Worm (Caenorhabditis elegans) whole organism, L2 larva: ENCODE measurements around the gene ftr-1.

Source experiments
- C34F6.9 ChIP-seq: fragments of 150-350 bp; optimal IDR thresholded peaks from 2 replicates; lab custom pipeline; 2014; ENCODE audit warnings: missing biosample characterization, missing genetic modification characterization
- F13H6.1 ChIP-seq: sonication (generic microtip); optimal IDR thresholded peaks from 2 replicates; lab custom pipeline; 2016; ENCODE audit warnings: missing genetic modification characterization, missing compliant biosample characterization
- ZK546.5 ChIP-seq: sonication (generic microtip); optimal IDR thresholded peaks from 2 replicates; lab custom pipeline; 2017; ENCODE audit warnings: missing biosample characterization, missing genetic modification characterization
- blmp-1 ChIP-seq: sonication (generic microtip); optimal IDR thresholded peaks from 2 replicates; lab custom pipeline; 2017; ENCODE audit warnings: missing genetic modification characterization, mild to moderate bottlenecking, missing compliant biosample characterization, antibody characterized with exemption, moderate library complexity; ENCODE audit not compliant: insufficient read depth
- ceh-16 ChIP-seq: fragments of 150-350 bp; optimal IDR thresholded peaks from 2 replicates; lab custom pipeline; 2014; ENCODE audit warnings: missing biosample characterization, missing genetic modification characterization
- ceh-82 ChIP-seq: fragments of 150-350 bp; optimal IDR thresholded peaks from 2 replicates; lab custom pipeline; 2014; ENCODE audit warnings: missing biosample characterization, missing genetic modification characterization
- dmd-4 ChIP-seq: sonication (generic microtip); optimal IDR thresholded peaks from 2 replicates; lab custom pipeline; 2017; ENCODE audit warnings: missing biosample characterization, missing genetic modification characterization
- egl-27 ChIP-seq: sonication (generic microtip); optimal IDR thresholded peaks from 3 replicates; lab custom pipeline; 2017; ENCODE audit warnings: missing biosample characterization, missing genetic modification reagents, missing genetic modification characterization
- elt-1 ChIP-seq: fragments of 150-350 bp; optimal IDR thresholded peaks from 2 replicates; lab custom pipeline; 2014; ENCODE audit warnings: missing biosample characterization, missing genetic modification characterization
- elt-3 ChIP-seq: sonication (generic microtip); optimal IDR thresholded peaks from 2 replicates; lab custom pipeline; 2017; ENCODE audit warnings: missing biosample characterization, missing genetic modification characterization
- fos-1 ChIP-seq: fragments of 150-350 bp; optimal IDR thresholded peaks from 2 replicates; lab custom pipeline; 2014; ENCODE audit warnings: missing biosample characterization, missing genetic modification characterization
- gmeb-1 ChIP-seq: fragments of 150-350 bp; optimal IDR thresholded peaks from 2 replicates; lab custom pipeline; 2014; ENCODE audit warnings: missing biosample characterization, missing genetic modification characterization
- lin-13 ChIP-seq: fragments of 150-350 bp; optimal IDR thresholded peaks from 2 replicates; lab custom pipeline; 2014; ENCODE audit warnings: missing biosample characterization, missing genetic modification reagents, missing genetic modification characterization
- mab-5 ChIP-seq: fragments of 150-350 bp; optimal IDR thresholded peaks from 2 replicates; lab custom pipeline; 2014; ENCODE audit warnings: missing biosample characterization, missing genetic modification characterization
- mbf-1 ChIP-seq: sonication (generic microtip); optimal IDR thresholded peaks from 2 replicates; lab custom pipeline; 2017; ENCODE audit warnings: missing biosample characterization, missing genetic modification characterization
- mdl-1 ChIP-seq, 2 experiments: fragments of 150-350 bp in 1 of 2; sonication (generic microtip) in 1 of 2; optimal IDR thresholded peaks; 2 replicates each; lab custom pipeline; 2017; ENCODE audit warnings: missing biosample characterization in 2 of 2, missing genetic modification characterization in 2 of 2
- nhr-10 ChIP-seq: sonication (generic microtip); optimal IDR thresholded peaks from 2 replicates; lab custom pipeline; 2017; ENCODE audit warnings: missing biosample characterization, missing genetic modification characterization
- nhr-11 ChIP-seq: fragments of 150-350 bp; optimal IDR thresholded peaks from 2 replicates; lab custom pipeline; 2014; ENCODE audit warnings: missing biosample characterization, missing genetic modification characterization
- nhr-12 ChIP-seq: fragments of 150-350 bp; optimal IDR thresholded peaks from 2 replicates; lab custom pipeline; 2014; ENCODE audit warnings: missing biosample characterization, missing genetic modification characterization
- nhr-21 ChIP-seq: fragments of 150-350 bp; optimal IDR thresholded peaks from 2 replicates; lab custom pipeline; 2014; ENCODE audit warnings: missing biosample characterization, missing genetic modification characterization
- nhr-23 ChIP-seq: fragments of 150-350 bp; optimal IDR thresholded peaks from 2 replicates; lab custom pipeline; 2014; ENCODE audit warnings: missing biosample characterization, missing genetic modification reagents, missing genetic modification characterization
- nhr-237 ChIP-seq: fragments of 150-350 bp; optimal IDR thresholded peaks from 2 replicates; lab custom pipeline; 2014; ENCODE audit warnings: missing biosample characterization, missing genetic modification characterization
- nhr-25 ChIP-seq: fragments of 150-350 bp; sonication (generic microtip); optimal IDR thresholded peaks from 3 replicates; lab custom pipeline; 2014; ENCODE audit warnings: missing biosample characterization, missing genetic modification characterization
- nhr-6 ChIP-seq: fragments of 150-350 bp; optimal IDR thresholded peaks from 2 replicates; lab custom pipeline; 2014; ENCODE audit warnings: missing biosample characterization, missing genetic modification characterization
- nhr-77 ChIP-seq: fragments of 150-350 bp; optimal IDR thresholded peaks from 2 replicates; lab custom pipeline; 2014; ENCODE audit warnings: missing biosample characterization, missing genetic modification characterization
- peb-1 ChIP-seq: fragments of 150-350 bp; optimal IDR thresholded peaks from 2 replicates; lab custom pipeline; 2014; ENCODE audit warnings: missing biosample characterization, missing genetic modification characterization
- sem-4 ChIP-seq: fragments of 150-350 bp; optimal IDR thresholded peaks from 2 replicates; lab custom pipeline; 2014; ENCODE audit warnings: missing biosample characterization, missing genetic modification reagents, missing genetic modification characterization
- skn-1 ChIP-seq: sonication (generic microtip); optimal IDR thresholded peaks from 2 replicates; lab custom pipeline; 2017; ENCODE audit warnings: missing biosample characterization, missing genetic modification characterization
- sma-3 ChIP-seq: sonication (generic microtip); optimal IDR thresholded peaks from 2 replicates; lab custom pipeline; 2016; ENCODE audit warnings: missing genetic modification reagents, missing genetic modification characterization, missing compliant biosample characterization
- unc-55 ChIP-seq: fragments of 150-350 bp; sonication (generic microtip); optimal IDR thresholded peaks from 3 replicates; lab custom pipeline; 2014; ENCODE audit warnings: missing biosample characterization, missing genetic modification reagents, missing genetic modification characterization
- ztf-1 ChIP-seq: fragments of 200-800 bp; sonication (Bioruptor generic); conservative IDR thresholded peaks from 2 replicates; pipeline ENCODE4 v1.3.6; 2022; ENCODE audit warnings: missing genetic modification characterization, missing compliant biosample characterization
- ztf-11 ChIP-seq: sonication (generic microtip); optimal IDR thresholded peaks from 2 replicates; lab custom pipeline; 2017; ENCODE audit warnings: missing biosample characterization, missing genetic modification characterization
- ztf-4 ChIP-seq: fragments of 150-350 bp; optimal IDR thresholded peaks from 2 replicates; lab custom pipeline; 2014; ENCODE audit warnings: missing biosample characterization, missing genetic modification characterization

Gene ftr-1

ce11 chrV:20220604-20221003, 23.8 kb downstream of the ftr-1 start:
- TF ChIP-seq nhr-12 (tag; lab: Kevin White, UChicago) (no peak), nhr-11 (tag; lab: Kevin White, UChicago) (no peak), blmp-1 (tag; lab: Kevin White, UChicago) (no peak), C34F6.9 (tag; lab: Kevin White, UChicago) (no peak), nhr-23 (no peak), nhr-21 (tag; lab: Kevin White, UChicago) (no peak), ceh-82 (tag; lab: Kevin White, UChicago) (no peak), egl-27 (no peak)

ce11 chrV:20223725-20224124, 27.0 kb downstream of the ftr-1 start:
- TF ChIP-seq C34F6.9 (tag; lab: Kevin White, UChicago), result no peak
- TF ChIP-seq nhr-23, result no peak
- TF ChIP-seq ztf-1 (GFP tag; lab: Robert Waterston, UW), result no peak
- no peak for TF ChIP-seq nhr-77 (tag; lab: Kevin White, UChicago)
- TF ChIP-seq fos-1 (tag; lab: Kevin White, UChicago), result no peak
- TF ChIP-seq nhr-237 (tag; lab: Kevin White, UChicago), result no peak
- TF ChIP-seq nhr-11 (tag; lab: Kevin White, UChicago), result no peak
- TF ChIP-seq nhr-25, result no peak
- no peak for TF ChIP-seq lin-13
- TF ChIP-seq nhr-12 (tag; lab: Kevin White, UChicago), result no peak
- no peak for TF ChIP-seq unc-55
- no peak for TF ChIP-seq elt-1
- TF ChIP-seq elt-3 (tag; lab: Kevin White, UChicago), result no peak
- TF ChIP-seq, all 48 proteins: peak for 0

- TF ChIP-seq nhr-12 (tag; lab: Kevin White, UChicago), result no peak
- peak; percentile 61 for TF ChIP-seq fos-1 (tag; lab: Kevin White, UChicago)
- no peak for TF ChIP-seq ZK546.5
Measured at ce11 chrV:20225312-20225711, 28.5 kb downstream of the ftr-1 start.

ce11 chrV:20233743-20234142, 37.0 kb downstream of the ftr-1 start, which contains the start of gene Y113G7B.15:
Gene Y113G7B.15, minus strand, starts transcription at chrV:20233843.
- TF ChIP-seq mab-5 (tag; lab: Kevin White, UChicago), result no peak
- TF ChIP-seq sma-3 (GFP tag; lab: Kevin White, UChicago), result no peak
- no peak for TF ChIP-seq skn-1 (tag; lab: Kevin White, UChicago)
- no peak for TF ChIP-seq nhr-10 (tag; lab: Kevin White, UChicago)
- TF ChIP-seq ceh-16 (tag; lab: Kevin White, UChicago), result no peak
- TF ChIP-seq dmd-4 (tag; lab: Kevin White, UChicago), result no peak
- no peak for TF ChIP-seq mbf-1 (tag; lab: Kevin White, UChicago)

ce11 chrV:20234439-20234838, 37.7 kb downstream of the ftr-1 start:
- no peak for TF ChIP-seq ztf-4 (tag; lab: Kevin White, UChicago)
- TF ChIP-seq elt-1, result no peak
- TF ChIP-seq sem-4 (tag; lab: Kevin White, UChicago), result no peak
- no peak for TF ChIP-seq ceh-16 (tag; lab: Kevin White, UChicago)
- TF ChIP-seq ztf-1 (GFP tag; lab: Robert Waterston, UW), result no peak
- TF ChIP-seq nhr-10 (tag; lab: Kevin White, UChicago), result no peak
- no peak for TF ChIP-seq nhr-11 (tag; lab: Kevin White, UChicago)

- TF ChIP-seq unc-55 (no peak), F13H6.1 (tag; lab: Kevin White, UChicago) (no peak), gmeb-1 (tag; lab: Kevin White, UChicago) (no peak), nhr-6 (tag; lab: Kevin White, UChicago) (no peak), nhr-77 (tag; lab: Kevin White, UChicago) (no peak), ZK546.5 (no peak), ztf-11 (tag; lab: Kevin White, UChicago) (no peak), elt-3 (tag; lab: Kevin White, UChicago) (no peak), nhr-21 (tag; lab: Kevin White, UChicago) (no peak), ztf-4 (tag; lab: Kevin White, UChicago) (no peak), mdl-1 (tag; optimal IDR thresholded peaks at IDR 0.05; lab: Kevin White, UChicago) (no peak), blmp-1 (tag; lab: Kevin White, UChicago) (no peak), peb-1 (tag; lab: Kevin White, UChicago) (no peak), lin-13 (no peak)
Measured at ce11 chrV:20235231-20235630, 38.5 kb downstream of the ftr-1 start.
